Fruit fly (Drosophila melanogaster) whole organism, embryonic: ENCODE data around the gene plx.
A peak's percentile ranks its signal among the peaks of the same experiment; 100 is the strongest.

Experiments
- BtbVII ChIP-seq: fragments of 200-800 bp; sonication (Bioruptor generic); optimal IDR thresholded peaks from 3 replicates; lab custom pipeline; 2017; ENCODE audit warnings: missing biosample characterization, mild to moderate bottlenecking, missing genetic modification characterization
- CG11247 ChIP-seq: fragments of 200-800 bp; sonication (Bioruptor generic); IDR thresholded peaks from 2 replicates; pipeline ENCODE4 v1.3.6; 2022; ENCODE audit warnings: missing biosample characterization, missing genetic modification characterization
- CG12942 ChIP-seq: fragments of 200-800 bp; sonication (Bioruptor generic); optimal IDR thresholded peaks from 3 replicates; lab custom pipeline; 2016; ENCODE audit warnings: missing biosample characterization, missing genetic modification characterization
- CG17328 ChIP-seq: fragments of 200-800 bp; sonication (Bioruptor generic); IDR thresholded peaks from 2 replicates; pipeline ENCODE4 v1.3.6; 2022; ENCODE audit warnings: missing biosample characterization, missing genetic modification characterization
- CG17802 ChIP-seq: fragments of 200-800 bp; sonication (Bioruptor generic); optimal IDR thresholded peaks from 2 replicates; lab custom pipeline; 2018; ENCODE audit warnings: missing biosample characterization, mild to moderate bottlenecking, missing genetic modification characterization, moderate library complexity
- CG17829 ChIP-seq: fragments of 200-800 bp; optimal IDR thresholded peaks from 2 replicates; lab custom pipeline; 2019; ENCODE audit warnings: missing biosample characterization, mild to moderate bottlenecking, missing genetic modification characterization, moderate library complexity
- CG18619 ChIP-seq: fragments of 200-800 bp; sonication (Bioruptor generic); optimal IDR thresholded peaks from 3 replicates; lab custom pipeline; 2017; ENCODE audit warnings: missing biosample characterization, mild to moderate bottlenecking, missing genetic modification characterization
- CG2678 ChIP-seq: fragments of 200-800 bp; sonication (Bioruptor generic); optimal IDR thresholded peaks from 3 replicates; lab custom pipeline; 2019; ENCODE audit warnings: missing biosample characterization, mild to moderate bottlenecking, missing genetic modification characterization, moderate library complexity
- CG3065 ChIP-seq: fragments of 200-800 bp; sonication (Bioruptor generic); optimal IDR thresholded peaks from 2 replicates; lab custom pipeline; 2016; ENCODE audit warnings: missing biosample characterization, missing genetic modification characterization
- CG31365 ChIP-seq: fragments of 200-800 bp; sonication (Bioruptor generic); optimal IDR thresholded peaks from 2 replicates; lab custom pipeline; 2018; ENCODE audit warnings: missing biosample characterization, mild to moderate bottlenecking, missing genetic modification characterization
- CG42726 ChIP-seq: fragments of 200-800 bp; sonication (Bioruptor generic); IDR thresholded peaks from 2 replicates; pipeline ENCODE4 v1.3.6; 2022; ENCODE audit warnings: missing biosample characterization, missing genetic modification characterization; ENCODE audit not compliant: partially characterized antibody
- CG4707 ChIP-seq: fragments of 200-800 bp; sonication (Bioruptor generic); optimal IDR thresholded peaks from 2 replicates; lab custom pipeline; 2018; ENCODE audit warnings: missing biosample characterization, mild to moderate bottlenecking, missing genetic modification characterization, moderate library complexity
- CG7556 ChIP-seq: fragments of 200-800 bp; sonication (Bioruptor generic); optimal IDR thresholded peaks from 2 replicates; lab custom pipeline; 2017; ENCODE audit warnings: missing biosample characterization, mild to moderate bottlenecking, missing genetic modification characterization
- CG8089 ChIP-seq: fragments of 200-800 bp; sonication (Bioruptor generic); optimal IDR thresholded peaks from 3 replicates; lab custom pipeline; 2016; ENCODE audit warnings: missing biosample characterization, missing genetic modification characterization
- CG9609 ChIP-seq: fragments of 200-800 bp; sonication (Bioruptor generic); optimal IDR thresholded peaks from 3 replicates; lab custom pipeline; 2016; ENCODE audit warnings: missing biosample characterization, missing genetic modification characterization
- CG9817 ChIP-seq: fragments of 200-800 bp; sonication (Bioruptor generic); optimal IDR thresholded peaks from 2 replicates; lab custom pipeline; 2018; ENCODE audit warnings: missing biosample characterization, mild to moderate bottlenecking, missing genetic modification characterization, moderate library complexity
- CHES-1-like ChIP-seq: fragments of 200-800 bp; sonication (Bioruptor generic); optimal IDR thresholded peaks from 2 replicates; lab custom pipeline; 2016; ENCODE audit warnings: missing biosample characterization, missing genetic modification characterization
- Dek ChIP-seq: fragments of 200-800 bp; sonication (Bioruptor generic); optimal IDR thresholded peaks from 3 replicates; lab custom pipeline; 2019; ENCODE audit warnings: missing biosample characterization, mild to moderate bottlenecking, missing genetic modification characterization, moderate library complexity
- E2f1 ChIP-seq: fragments of 200-800 bp; sonication (Bioruptor generic); IDR thresholded peaks from 2 replicates; pipeline ENCODE4 v1.3.6; 2022; ENCODE audit warnings: missing biosample characterization, missing genetic modification characterization
- Elba2 ChIP-seq: fragments of 200-800 bp; sonication (Bioruptor generic); optimal IDR thresholded peaks from 3 replicates; lab custom pipeline; 2016; ENCODE audit warnings: missing biosample characterization, missing genetic modification characterization
- HLH3B ChIP-seq: fragments of 200-800 bp; sonication (Bioruptor generic); IDR thresholded peaks from 2 replicates; pipeline ENCODE4 v1.3.6; 2022; ENCODE audit warnings: missing biosample characterization, missing genetic modification characterization
- Hr3 ChIP-seq: fragments of 200-800 bp; sonication (Bioruptor generic); optimal IDR thresholded peaks from 3 replicates; lab custom pipeline; 2016; ENCODE audit warnings: missing biosample characterization, missing genetic modification characterization
- Mes4 ChIP-seq: fragments of 200-800 bp; sonication (Bioruptor generic); optimal IDR thresholded peaks from 2 replicates; lab custom pipeline; 2016; ENCODE audit warnings: missing biosample characterization, missing genetic modification characterization
- Scr ChIP-seq: fragments of 200-800 bp; sonication (Bioruptor generic); IDR thresholded peaks from 2 replicates; pipeline ENCODE4 v1.3.6; 2022; ENCODE audit warnings: missing biosample characterization, missing genetic modification characterization; ENCODE audit not compliant: partially characterized antibody
- Six4 ChIP-seq: fragments of 200-800 bp; sonication (Bioruptor generic); optimal IDR thresholded peaks from 2 replicates; lab custom pipeline; 2016; ENCODE audit warnings: missing biosample characterization, missing genetic modification characterization
- Sry-β ChIP-seq: fragments of 200-800 bp; sonication (Bioruptor generic); optimal IDR thresholded peaks from 2 replicates; lab custom pipeline; 2018; ENCODE audit warnings: missing biosample characterization, mild to moderate bottlenecking, missing genetic modification characterization, moderate library complexity
- ac ChIP-seq: fragments of 200-800 bp; sonication (Bioruptor generic); optimal IDR thresholded peaks from 3 replicates; lab custom pipeline; 2017; ENCODE audit warnings: missing biosample characterization, mild to moderate bottlenecking, missing genetic modification characterization
- aop ChIP-seq: fragments of 200-800 bp; sonication (Bioruptor generic); IDR thresholded peaks from 2 replicates; pipeline ENCODE4 v1.3.6; 2022; ENCODE audit warnings: missing biosample characterization, missing genetic modification characterization
- bigmax ChIP-seq: fragments of 200-800 bp; sonication (Bioruptor generic); optimal IDR thresholded peaks from 2 replicates; lab custom pipeline; 2018; ENCODE audit warnings: missing biosample characterization, mild to moderate bottlenecking, missing genetic modification characterization
- cad ChIP-seq: fragments of >200 bp; optimal IDR thresholded peaks from 2 replicates; lab custom pipeline; 2017; ENCODE audit warnings: missing biosample characterization, missing genetic modification characterization
- crol ChIP-seq: fragments of 200-800 bp; sonication (Bioruptor generic); IDR thresholded peaks from 2 replicates; pipeline ENCODE4 v1.3.6; 2022; ENCODE audit warnings: missing biosample characterization, missing genetic modification characterization
- ftz-f1 ChIP-seq: fragments of 200-800 bp; sonication (Bioruptor generic); optimal IDR thresholded peaks from 2 replicates; lab custom pipeline; 2016; ENCODE audit warnings: missing biosample characterization, missing genetic modification characterization
- hb ChIP-seq: fragments of 200-800 bp; sonication (Bioruptor generic); IDR thresholded peaks from 3 replicates; pipeline ENCODE4 v1.3.6; 2022; ENCODE audit warnings: missing biosample characterization, missing genetic modification characterization; ENCODE audit not compliant: partially characterized antibody
- hbn ChIP-seq: fragments of 200-800 bp; sonication (Bioruptor generic); IDR thresholded peaks from 2 replicates; pipeline ENCODE4 v1.3.6; 2022; ENCODE audit warnings: missing biosample characterization, missing genetic modification characterization; ENCODE audit not compliant: partially characterized antibody
- her ChIP-seq: fragments of 200-800 bp; sonication (Bioruptor generic); optimal IDR thresholded peaks from 2 replicates; lab custom pipeline; 2016; ENCODE audit warnings: missing biosample characterization, missing genetic modification characterization
- insv ChIP-seq, 2 experiments: fragments of 200-800 bp; sonication (Bioruptor generic); optimal IDR thresholded peaks; 3 replicates each; lab custom pipeline; 2016 to 2018; ENCODE audit warnings: missing biosample characterization in 2 of 2, missing genetic modification characterization in 2 of 2
- kah ChIP-seq: fragments of 200-800 bp; sonication (Bioruptor generic); optimal IDR thresholded peaks from 2 replicates; lab custom pipeline; 2018; ENCODE audit warnings: missing biosample characterization, mild to moderate bottlenecking, missing genetic modification characterization
- kay ChIP-seq: fragments of 200-800 bp; sonication (Bioruptor generic); optimal IDR thresholded peaks from 2 replicates; lab custom pipeline; 2016; ENCODE audit warnings: missing biosample characterization, missing genetic modification characterization
- klu ChIP-seq: fragments of 200-800 bp; sonication (Bioruptor generic); IDR thresholded peaks from 2 replicates; pipeline ENCODE4 v1.3.6; 2022; ENCODE audit warnings: missing biosample characterization, missing genetic modification characterization
- lov ChIP-seq, 2 experiments: fragments of 200-800 bp in 1 of 2; fragments of >200 bp in 1 of 2; sonication (Bioruptor generic) in 1 of 2; IDR thresholded peaks in 1 of 2; optimal IDR thresholded peaks in 1 of 2; 2 replicates in 1 of 2; 3 replicates in 1 of 2; pipeline versions ENCODE4 v1.3.6 to Lab custom; 2017 to 2022; ENCODE audit warnings: missing biosample characterization in 1 of 2, missing genetic modification characterization in 1 of 2
- nerfin-1 ChIP-seq: fragments of 200-800 bp; sonication (Bioruptor generic); optimal IDR thresholded peaks from 3 replicates; lab custom pipeline; 2019; ENCODE audit warnings: missing biosample characterization, mild to moderate bottlenecking, missing genetic modification characterization, moderate library complexity
- oc ChIP-seq: fragments of 200-800 bp; sonication (Bioruptor generic); optimal IDR thresholded peaks from 2 replicates; lab custom pipeline; 2018; ENCODE audit warnings: missing biosample characterization, mild to moderate bottlenecking, missing genetic modification characterization, moderate library complexity
- p53 ChIP-seq: fragments of 200-800 bp; sonication (Bioruptor generic); optimal IDR thresholded peaks from 2 replicates; lab custom pipeline; 2016; ENCODE audit warnings: missing biosample characterization, missing genetic modification characterization
- peb ChIP-seq: fragments of 200-800 bp; sonication (Bioruptor generic); IDR thresholded peaks from 2 replicates; pipeline ENCODE4 v1.3.6; 2022; ENCODE audit warnings: missing biosample characterization, missing genetic modification characterization
- salm ChIP-seq: fragments of 200-800 bp; sonication (Bioruptor generic); optimal IDR thresholded peaks from 2 replicates; lab custom pipeline; 2018; ENCODE audit warnings: missing biosample characterization, mild to moderate bottlenecking, missing genetic modification characterization
- seq ChIP-seq: fragments of 200-800 bp; sonication (Bioruptor generic); IDR thresholded peaks from 2 replicates; pipeline ENCODE4 v1.3.6; 2022; ENCODE audit warnings: missing biosample characterization, missing genetic modification characterization
- tgo ChIP-seq: fragments of 200-800 bp; sonication (Bioruptor generic); IDR thresholded peaks from 3 replicates; pipeline ENCODE4 v1.3.6; 2022; ENCODE audit warnings: missing biosample characterization, missing genetic modification characterization
- trh ChIP-seq: fragments of 200-800 bp; sonication (Bioruptor generic); optimal IDR thresholded peaks from 2 replicates; lab custom pipeline; 2016; ENCODE audit warnings: missing biosample characterization, missing genetic modification characterization
- zen2 ChIP-seq: fragments of 200-800 bp; sonication (Bioruptor generic); IDR thresholded peaks from 3 replicates; pipeline ENCODE4 v1.3.6; 2022; ENCODE audit warnings: missing biosample characterization, missing genetic modification characterization; ENCODE audit not compliant: partially characterized antibody

Gene plx

dm6 chr3R:5636519-5637430 lies 48.9 kb upstream of the plx start, which contains the start of the genes CG31548 and CG12170 (continued):
- TF ChIP-seq BtbVII (GFP tag; lab: Kevin White, UChicago) (no peak), bigmax (no peak), CHES-1-like (no peak), insv (GFP tag; optimal IDR thresholded peaks at IDR 0.05; lab: Kevin White, UChicago) (no peak), CG8089 (GFP tag; lab: Kevin White, UChicago) (peak; percentile 14), peb (GFP tag; lab: Robert Waterston, UW) (no peak), Hr3 (peak; percentile 46), Six4 (GFP tag; lab: Kevin White, UChicago) (peak; percentile 64), salm (tag; lab: Kevin White, UChicago) (no peak), kay (no peak), CG17829 (peak; percentile 62), Elba2 (no peak), CG9609 (peak; percentile 2), klu (no peak), Dek (tag; lab: Kevin White, UChicago) (no peak), CG4707 (GFP tag; lab: Kevin White, UChicago) (no peak), her (peak; percentile 42), CG18619 (GFP tag; lab: Kevin White, UChicago) (no peak), CG2678 (tag; lab: Kevin White, UChicago) (no peak), tgo (GFP tag; lab: Robert Waterston, UW) (peak; percentile 43; the same call in 2 of the 3 replicates), HLH3B (peak; percentile 36; the same call in 1 of the 2 replicates), Sry-β (GFP tag; lab: Kevin White, UChicago) (no peak), Mes4 (GFP tag; lab: Kevin White, UChicago) (no peak), CG12942 (GFP tag; lab: Kevin White, UChicago) (peak; percentile 54), CG17328 (GFP tag; lab: Robert Waterston, UW) (peak; percentile 64), aop (GFP tag; lab: Robert Waterston, UW) (no peak), zen2 (GFP tag; lab: Robert Waterston, UW) (no peak), lov (optimal IDR thresholded peaks at IDR 0.05; lab: Kevin White, UChicago) (no peak), lov (GFP tag; IDR thresholded peaks at IDR 0.05; lab: Robert Waterston, UW) (0 out of 3 replicates have a peak, but pooled peaks have one; percentile 15), hb (no peak), E2f1 (GFP tag; lab: Robert Waterston, UW) (peak; percentile 39; the same call in 1 of the 2 replicates), CG42726 (GFP tag; lab: Robert Waterston, UW) (no peak), CG31365 (no peak), nerfin-1 (tag; lab: Kevin White, UChicago) (no peak), CG11247 (GFP tag; lab: Robert Waterston, UW) (no peak), Scr (GFP tag; lab: Robert Waterston, UW) (no peak), crol (GFP tag; lab: Robert Waterston, UW) (no peak), seq (no peak), CG9817 (no peak), trh (GFP tag; lab: Kevin White, UChicago) (no peak), CG7556 (GFP tag; lab: Kevin White, UChicago) (no peak), CG17802 (tag; lab: Kevin White, UChicago) (no peak), CG3065 (no peak), kah (GFP tag; lab: Kevin White, UChicago) (no peak), p53 (no peak), ac (GFP tag; lab: Kevin White, UChicago) (no peak), hbn (no peak), oc (tag; lab: Kevin White, UChicago) (no peak), ftz-f1 (no peak), cad (GFP tag; lab: Kevin White, UChicago) (no peak)
